Worm (Caenorhabditis elegans) whole organism, young adult: ENCODE data around the gene avr-15.

ENCODE experiments used
- F23B12.7 ChIP-seq: sonication (generic microtip); optimal IDR thresholded peaks from 2 replicates; lab custom pipeline; 2017; ENCODE audit warnings: missing genetic modification characterization, mild to moderate bottlenecking, missing compliant biosample characterization, antibody characterized with exemption, moderate library complexity; ENCODE audit not compliant: insufficient read depth
- athp-1 ChIP-seq: sonication (generic microtip); optimal IDR thresholded peaks from 2 replicates; lab custom pipeline; 2017; ENCODE audit warnings: mild to moderate bottlenecking, missing genetic modification characterization, missing compliant biosample characterization
- ceh-27 ChIP-seq: fragments of 200-800 bp; sonication (Bioruptor generic); optimal IDR thresholded peaks from 2 replicates; lab custom pipeline; 2018; ENCODE audit warnings: mild to moderate bottlenecking, missing genetic modification characterization, moderate library complexity, missing compliant biosample characterization
- egl-44 ChIP-seq: fragments of 200-800 bp; sonication (Bioruptor generic); IDR thresholded peaks from 2 replicates; pipeline ENCODE4 v1.3.6; 2022; ENCODE audit warnings: missing genetic modification reagents, missing genetic modification characterization, missing compliant biosample characterization
- fkh-3 ChIP-seq: sonication (generic microtip); optimal IDR thresholded peaks from 2 replicates; lab custom pipeline; 2016; ENCODE audit warnings: mild to moderate bottlenecking, missing genetic modification characterization, missing compliant biosample characterization
- lin-35 ChIP-seq, 3 experiments: fragments of 150-350 bp in 2 of 3; sonication (generic microtip) in 1 of 3; optimal IDR thresholded peaks; 2 replicates each; lab custom pipeline; 2014 to 2018; ENCODE audit warnings: missing biosample characterization in 3 of 3, missing genetic modification characterization in 3 of 3, missing genetic modification reagents in 3 of 3
- nhr-80 ChIP-seq: sonication (generic microtip); optimal IDR thresholded peaks from 2 replicates; lab custom pipeline; 2016; ENCODE audit warnings: missing genetic modification characterization, missing compliant biosample characterization

- no peak for TF ChIP-seq ceh-27
- no peak for TF ChIP-seq egl-44
- no peak for TF ChIP-seq F23B12.7 (tag; lab: Kevin White, UChicago)
- no peak for TF ChIP-seq nhr-80 (tag; lab: Kevin White, UChicago)
- no peak for TF ChIP-seq athp-1
- TF ChIP-seq fkh-3 (tag; lab: Kevin White, UChicago) = no peak
- TF ChIP-seq lin-35 (GFP tag; optimal IDR thresholded peaks at IDR 0.05; lab: Kevin White, UChicago) = no peak
Measured at ce11 chrV:13488297-13488803, 23.2 kb downstream of the avr-15 start.
